Fruit fly (Drosophila melanogaster) whole organism, embryonic: ENCODE measurements around the gene Elp4.

ENCODE experiments used
- Atf6 ChIP-seq: fragments of 200-800 bp; sonication (Bioruptor generic); IDR thresholded peaks from 2 replicates; pipeline ENCODE4 v1.3.6; 2022; ENCODE audit warnings: missing biosample characterization, missing genetic modification characterization
- CG11093 ChIP-seq: fragments of 200-800 bp; sonication (Bioruptor generic); IDR thresholded peaks from 3 replicates; pipeline ENCODE4 v1.3.6; 2022; ENCODE audit warnings: missing biosample characterization, missing genetic modification characterization
- CG11696 ChIP-seq: fragments of 200-800 bp; sonication (Bioruptor generic); IDR thresholded peaks from 2 replicates; pipeline ENCODE4 v1.3.6; 2022; ENCODE audit warnings: missing biosample characterization, missing genetic modification characterization
- CG11723 ChIP-seq: fragments of 200-800 bp; sonication (Bioruptor generic); optimal IDR thresholded peaks from 2 replicates; lab custom pipeline; 2017; ENCODE audit warnings: missing biosample characterization, mild to moderate bottlenecking, missing genetic modification characterization
- CG12104 ChIP-seq: fragments of 200-800 bp; sonication (Bioruptor generic); optimal IDR thresholded peaks from 3 replicates; lab custom pipeline; 2016; ENCODE audit warnings: missing biosample characterization, missing genetic modification characterization
- CG13287 ChIP-seq: fragments of 200-800 bp; sonication (Bioruptor generic); IDR thresholded peaks from 2 replicates; pipeline ENCODE4 v1.3.6; 2022; ENCODE audit warnings: missing biosample characterization, missing genetic modification characterization; ENCODE audit not compliant: partially characterized antibody
- CG13775 ChIP-seq: fragments of 200-800 bp; sonication (Bioruptor generic); optimal IDR thresholded peaks from 3 replicates; lab custom pipeline; 2017; ENCODE audit warnings: missing biosample characterization, mild to moderate bottlenecking, missing genetic modification characterization
- CG14710 ChIP-seq: fragments of 200-800 bp; sonication (Bioruptor generic); optimal IDR thresholded peaks from 3 replicates; lab custom pipeline; 2019; ENCODE audit warnings: missing biosample characterization, mild to moderate bottlenecking, missing genetic modification characterization, moderate library complexity
- CG14860 ChIP-seq: fragments of 200-800 bp; sonication (Bioruptor generic); IDR thresholded peaks from 3 replicates; pipeline ENCODE4 v1.3.6; 2022; ENCODE audit warnings: missing biosample characterization, missing genetic modification characterization; ENCODE audit not compliant: partially characterized antibody
- CG14965 ChIP-seq: fragments of 200-800 bp; sonication (Bioruptor generic); optimal IDR thresholded peaks from 2 replicates; lab custom pipeline; 2016; ENCODE audit warnings: missing biosample characterization, missing genetic modification characterization, borderline replicate concordance
- CG15269 ChIP-seq: fragments of 200-800 bp; sonication (Bioruptor generic); optimal IDR thresholded peaks from 2 replicates; lab custom pipeline; 2018; ENCODE audit warnings: missing biosample characterization, mild to moderate bottlenecking, missing genetic modification characterization, moderate library complexity
- CG1602 ChIP-seq: fragments of 200-800 bp; sonication (Bioruptor generic); optimal IDR thresholded peaks from 3 replicates; lab custom pipeline; 2016; ENCODE audit warnings: missing biosample characterization, missing genetic modification characterization
- CG16813 ChIP-seq: fragments of 200-800 bp; sonication (Bioruptor generic); IDR thresholded peaks from 3 replicates; pipeline ENCODE4 v1.3.6; 2022; ENCODE audit warnings: missing biosample characterization, missing genetic modification characterization; ENCODE audit not compliant: partially characterized antibody
- CG17802 ChIP-seq: fragments of 200-800 bp; sonication (Bioruptor generic); optimal IDR thresholded peaks from 2 replicates; lab custom pipeline; 2018; ENCODE audit warnings: missing biosample characterization, mild to moderate bottlenecking, missing genetic modification characterization, moderate library complexity
- CG18599 ChIP-seq: fragments of 200-800 bp; sonication (Bioruptor generic); optimal IDR thresholded peaks from 3 replicates; lab custom pipeline; 2017; ENCODE audit warnings: missing biosample characterization, missing genetic modification characterization, mild to moderate bottlenecking, moderate library complexity, missing genetic modification reagents
- CG18619 ChIP-seq: fragments of 200-800 bp; sonication (Bioruptor generic); optimal IDR thresholded peaks from 3 replicates; lab custom pipeline; 2017; ENCODE audit warnings: missing biosample characterization, mild to moderate bottlenecking, missing genetic modification characterization
- CG3163 ChIP-seq: fragments of 200-800 bp; sonication (Bioruptor generic); optimal IDR thresholded peaks from 3 replicates; lab custom pipeline; 2016; ENCODE audit warnings: missing biosample characterization, missing genetic modification characterization
- CG3995 ChIP-seq: fragments of 200-800 bp; sonication (Bioruptor generic); optimal IDR thresholded peaks from 3 replicates; lab custom pipeline; 2016; ENCODE audit warnings: missing biosample characterization, missing genetic modification characterization
- CG7839 ChIP-seq: fragments of 200-800 bp; sonication (Bioruptor generic); optimal IDR thresholded peaks from 3 replicates; lab custom pipeline; 2018; ENCODE audit warnings: missing biosample characterization, mild to moderate bottlenecking, missing genetic modification characterization, moderate library complexity
- CG8478 ChIP-seq: fragments of >200 bp; optimal IDR thresholded peaks from 2 replicates; lab custom pipeline; 2018
- CG8765 ChIP-seq: fragments of 200-800 bp; sonication (Bioruptor generic); IDR thresholded peaks from 2 replicates; pipeline ENCODE4 v1.3.6; 2022; ENCODE audit warnings: missing biosample characterization, missing genetic modification characterization
- CrebB ChIP-seq: fragments of 200-800 bp; sonication (Bioruptor generic); optimal IDR thresholded peaks from 3 replicates; lab custom pipeline; 2018; ENCODE audit warnings: missing biosample characterization, mild to moderate bottlenecking, missing genetic modification characterization
- Dad ChIP-seq: fragments of 200-800 bp; sonication (Bioruptor generic); optimal IDR thresholded peaks from 3 replicates; lab custom pipeline; 2016; ENCODE audit warnings: missing biosample characterization, missing genetic modification characterization
- Drgx ChIP-seq: fragments of 200-800 bp; sonication (Bioruptor generic); IDR thresholded peaks from 2 replicates; pipeline ENCODE4 v1.3.6; 2022; ENCODE audit warnings: missing biosample characterization, missing genetic modification characterization
- H2.0 ChIP-seq: fragments of 200-800 bp; sonication (Bioruptor generic); IDR thresholded peaks from 2 replicates; pipeline ENCODE4 v1.3.6; 2022; ENCODE audit warnings: missing biosample characterization, missing genetic modification characterization
- Pdp1 ChIP-seq, 2 experiments: fragments of 200-800 bp; sonication (Bioruptor generic); optimal IDR thresholded peaks; 3 replicates each; lab custom pipeline; 2016; ENCODE audit warnings: missing biosample characterization in 2 of 2, missing genetic modification characterization in 2 of 2, mild to moderate bottlenecking in 1 of 2, moderate library complexity in 1 of 2
- Ptx1 ChIP-seq: fragments of 200-800 bp; sonication (Bioruptor generic); IDR thresholded peaks from 2 replicates; pipeline ENCODE4 v1.3.6; 2022; ENCODE audit warnings: missing biosample characterization, missing genetic modification characterization
- Sry-β ChIP-seq: fragments of 200-800 bp; sonication (Bioruptor generic); optimal IDR thresholded peaks from 2 replicates; lab custom pipeline; 2018; ENCODE audit warnings: missing biosample characterization, mild to moderate bottlenecking, missing genetic modification characterization, moderate library complexity
- Sry-δ ChIP-seq: fragments of 200-800 bp; sonication (Bioruptor generic); optimal IDR thresholded peaks from 2 replicates; lab custom pipeline; 2016; ENCODE audit warnings: missing biosample characterization, missing genetic modification characterization
- ato ChIP-seq: fragments of 200-800 bp; sonication (Bioruptor generic); IDR thresholded peaks from 2 replicates; pipeline ENCODE4 v1.3.6; 2022; ENCODE audit warnings: missing biosample characterization, missing genetic modification characterization; ENCODE audit not compliant: partially characterized antibody
- crol ChIP-seq: fragments of 200-800 bp; sonication (Bioruptor generic); IDR thresholded peaks from 2 replicates; pipeline ENCODE4 v1.3.6; 2022; ENCODE audit warnings: missing biosample characterization, missing genetic modification characterization
- dm ChIP-seq: fragments of 200-800 bp; sonication (Bioruptor generic); optimal IDR thresholded peaks from 3 replicates; lab custom pipeline; 2016; ENCODE audit warnings: missing biosample characterization, missing genetic modification characterization
- ewg ChIP-seq: fragments of 200-800 bp; sonication (Bioruptor generic); optimal IDR thresholded peaks from 3 replicates; lab custom pipeline; 2017; ENCODE audit warnings: mild to moderate bottlenecking, missing biosample characterization, missing genetic modification reagents, missing genetic modification characterization
- exex ChIP-seq: fragments of 200-800 bp; sonication (Bioruptor generic); optimal IDR thresholded peaks from 4 replicates; lab custom pipeline; 2018; ENCODE audit warnings: missing biosample characterization, mild to moderate bottlenecking, missing genetic modification characterization, moderate library complexity
- fd96Cb ChIP-seq: fragments of 200-800 bp; sonication (Bioruptor generic); optimal IDR thresholded peaks from 2 replicates; lab custom pipeline; 2018; ENCODE audit warnings: missing biosample characterization, mild to moderate bottlenecking, missing genetic modification characterization, moderate library complexity
- gfzf ChIP-seq: fragments of 200-800 bp; sonication (Bioruptor generic); optimal IDR thresholded peaks from 2 replicates; lab custom pipeline; 2016; ENCODE audit warnings: missing biosample characterization, mild to moderate bottlenecking, missing genetic modification characterization, moderate library complexity
- gsb ChIP-seq: fragments of 200-800 bp; sonication (Bioruptor generic); IDR thresholded peaks from 2 replicates; pipeline ENCODE4 v1.3.6; 2022; ENCODE audit warnings: missing biosample characterization, missing genetic modification characterization
- hkb ChIP-seq, 2 experiments: fragments of 200-800 bp in 1 of 2; fragments of >200 bp in 1 of 2; sonication (Bioruptor generic) in 1 of 2; IDR thresholded peaks in 1 of 2; optimal IDR thresholded peaks in 1 of 2; 2 replicates each; pipeline versions ENCODE4 v1.3.6 to Lab custom; 2017 to 2022; ENCODE audit warnings: missing biosample characterization in 1 of 2, missing genetic modification characterization in 1 of 2
- hth ChIP-seq: fragments of >200 bp; optimal IDR thresholded peaks from 2 replicates; lab custom pipeline; 2017; ENCODE audit warnings: inconsistent platforms
- lab ChIP-seq: fragments of 200-800 bp; sonication (Bioruptor generic); optimal IDR thresholded peaks from 3 replicates; lab custom pipeline; 2017; ENCODE audit warnings: missing biosample characterization, missing genetic modification characterization, mild to moderate bottlenecking, moderate library complexity, missing genetic modification reagents
- mirr ChIP-seq: fragments of 200-800 bp; sonication (Bioruptor generic); optimal IDR thresholded peaks from 3 replicates; lab custom pipeline; 2018; ENCODE audit warnings: missing biosample characterization, mild to moderate bottlenecking, missing genetic modification characterization
- pan ChIP-seq, 4 experiments: fragments of >200 bp in 3 of 4; fragments of 200-800 bp in 1 of 4; sonication (Bioruptor generic) in 1 of 4; optimal IDR thresholded peaks in 3 of 4; IDR thresholded peaks in 1 of 4; 2 replicates each; pipeline versions ENCODE4 v1.3.6 to Lab custom; 2017 to 2022; ENCODE audit warnings: missing biosample characterization in 2 of 4, missing genetic modification characterization in 2 of 4, mixed read lengths in 1 of 4
- phol ChIP-seq: fragments of 200-800 bp; sonication (Bioruptor generic); optimal IDR thresholded peaks from 3 replicates; lab custom pipeline; 2018; ENCODE audit warnings: missing biosample characterization, mild to moderate bottlenecking, missing genetic modification characterization, moderate library complexity
- scrt ChIP-seq: fragments of 200-800 bp; sonication (Bioruptor generic); optimal IDR thresholded peaks from 2 replicates; lab custom pipeline; 2018; ENCODE audit warnings: missing biosample characterization, mild to moderate bottlenecking, missing genetic modification characterization, moderate library complexity
- sug ChIP-seq: fragments of 200-800 bp; optimal IDR thresholded peaks from 2 replicates; lab custom pipeline; 2019; ENCODE audit warnings: missing biosample characterization, mild to moderate bottlenecking, missing genetic modification characterization, moderate library complexity
- tup ChIP-seq: fragments of 200-800 bp; sonication (Bioruptor generic); optimal IDR thresholded peaks from 2 replicates; lab custom pipeline; 2016; ENCODE audit warnings: missing biosample characterization, mild to moderate bottlenecking, missing genetic modification characterization, moderate library complexity
- vfl ChIP-seq: fragments of 200-800 bp; sonication (Bioruptor generic); optimal IDR thresholded peaks from 2 replicates; lab custom pipeline; 2016; ENCODE audit warnings: missing biosample characterization, missing genetic modification characterization
- wek ChIP-seq: fragments of 200-800 bp; sonication (Bioruptor generic); optimal IDR thresholded peaks from 3 replicates; lab custom pipeline; 2018; ENCODE audit warnings: missing biosample characterization, mild to moderate bottlenecking, missing genetic modification characterization, moderate library complexity

The Elp4 gene

dm6 chr2L:5520757-5521156 is 3.2 kb upstream of the Elp4 start:
- no peak for TF ChIP-seq CG15269 (tag; lab: Kevin White, UChicago)
- TF ChIP-seq CG11696 (GFP tag; lab: Robert Waterston, UW), result peak; percentile 71
- peak in 1 of 2 experiments; percentile 20 for TF ChIP-seq Pdp1 (GFP tag; optimal IDR thresholded peaks at IDR 0.05; lab: Kevin White, UChicago)
- TF ChIP-seq CG7839 (tag; lab: Kevin White, UChicago), result peak; percentile 11
- TF ChIP-seq Ptx1 (GFP tag; lab: Robert Waterston, UW), result no peak
- no peak for TF ChIP-seq pan (optimal IDR thresholded peaks at IDR 0.05; lab: Kevin White, UChicago)
- TF ChIP-seq pan (GFP tag; optimal IDR thresholded peaks at IDR 0.05 in 1 of 2, IDR thresholded peaks at IDR 0.05 in 1 of 2), result peak in 1 of 2 experiments; percentile 7
- TF ChIP-seq exex (tag; lab: Kevin White, UChicago), result peak; percentile 33

- no peak for TF ChIP-seq CG8765
- TF ChIP-seq phol (tag; lab: Kevin White, UChicago), result peak; percentile 72
- TF ChIP-seq dm (GFP tag; lab: Kevin White, UChicago), result no peak
- TF ChIP-seq CG1602 (GFP tag; lab: Kevin White, UChicago), result no peak
- TF ChIP-seq vfl (GFP tag; lab: Kevin White, UChicago), result no peak
- TF ChIP-seq Sry-β (GFP tag; lab: Kevin White, UChicago), result no peak
- no peak for TF ChIP-seq CG3163 (GFP tag; lab: Kevin White, UChicago)
- no peak for TF ChIP-seq hth (lab: Kevin White, UChicago)
- TF ChIP-seq mirr (GFP tag; lab: Kevin White, UChicago), result no peak
- no peak for TF ChIP-seq CG18599 (GFP tag; lab: Kevin White, UChicago)
- TF ChIP-seq fd96Cb (tag; lab: Kevin White, UChicago), result no peak
- TF ChIP-seq Drgx (GFP tag; lab: Robert Waterston, UW), result no peak
- no peak for TF ChIP-seq wek (GFP tag; lab: Kevin White, UChicago)
- TF ChIP-seq CG13775, result no peak
- peak; percentile 69 for TF ChIP-seq CG13287 (GFP tag; lab: Robert Waterston, UW)
- no peak for TF ChIP-seq ewg
- TF ChIP-seq CG3995 (GFP tag; lab: Kevin White, UChicago), result no peak
- no peak for TF ChIP-seq crol
- no peak for TF ChIP-seq CG18619 (GFP tag; lab: Kevin White, UChicago)
- TF ChIP-seq scrt, result no peak
- no peak for TF ChIP-seq Atf6 (GFP tag; lab: Robert Waterston, UW)
- peak; percentile 25 for TF ChIP-seq Sry-δ (GFP tag; lab: Kevin White, UChicago)
- TF ChIP-seq gfzf (GFP tag; lab: Kevin White, UChicago), result no peak
- no peak for TF ChIP-seq CrebB
- peak; percentile 91 for TF ChIP-seq CG14710 (tag; lab: Kevin White, UChicago)
- no peak for TF ChIP-seq H2.0 (GFP tag; lab: Robert Waterston, UW)
- no peak for TF ChIP-seq lab (GFP tag; lab: Kevin White, UChicago)
- TF ChIP-seq CG16813 (GFP tag; lab: Robert Waterston, UW), result peak; percentile 55
- TF ChIP-seq CG11093, result no peak
- TF ChIP-seq tup, result no peak
- peak; percentile 67 for TF ChIP-seq CG14860 (GFP tag; lab: Robert Waterston, UW)
- TF ChIP-seq Pdp1 (GFP tag; optimal IDR thresholded peaks at IDR 0.05; lab: Kevin White, UChicago), result peak in 1 of 2 experiments; percentile 62
- peak; percentile 94 for TF ChIP-seq CG17802 (tag; lab: Kevin White, UChicago)
- no peak for TF ChIP-seq CG11723 (GFP tag; lab: Kevin White, UChicago)
- no peak for TF ChIP-seq CG12104 (GFP tag; lab: Kevin White, UChicago)
- TF ChIP-seq CG14965, result no peak
- no peak for TF ChIP-seq Dad (GFP tag; lab: Kevin White, UChicago)
- TF ChIP-seq hkb (optimal IDR thresholded peaks at IDR 0.05; lab: Kevin White, UChicago), result no peak
- TF ChIP-seq hkb (GFP tag; IDR thresholded peaks at IDR 0.05; lab: Robert Waterston, UW), result no peak
- TF ChIP-seq gsb (GFP tag; lab: Robert Waterston, UW), result no peak
- TF ChIP-seq CG8478, result no peak
- no peak for TF ChIP-seq sug (tag; lab: Kevin White, UChicago)
- TF ChIP-seq ato (GFP tag; lab: Robert Waterston, UW), result peak; percentile 68; the same call in 1 of the 2 replicates
These were observed 1.8 kb downstream of the Elp4 start, which contains the start of gene Cap-D3 for dm6 chr2L:5525723-5526122. Cap-D3 (plus strand) TSS chr2L:5525905.
